Fruit fly (Drosophila melanogaster) whole organism, embryonic: ENCODE data around the gene CG31525.

Source experiments
- BEAF-32 ChIP-seq: fragments of 200-800 bp; sonication (Bioruptor generic); optimal IDR thresholded peaks from 3 replicates; lab custom pipeline; 2017; ENCODE audit warnings: missing biosample characterization, missing genetic modification characterization, mild to moderate bottlenecking, moderate library complexity, missing genetic modification reagents
- CG10147 ChIP-seq: fragments of 200-800 bp; sonication (Bioruptor generic); optimal IDR thresholded peaks from 2 replicates; lab custom pipeline; 2019; ENCODE audit warnings: missing biosample characterization, mild to moderate bottlenecking, missing genetic modification characterization, moderate library complexity
- CG11247 ChIP-seq: fragments of 200-800 bp; sonication (Bioruptor generic); IDR thresholded peaks from 2 replicates; pipeline ENCODE4 v1.3.6; 2022; ENCODE audit warnings: missing biosample characterization, missing genetic modification characterization
- CG12769 ChIP-seq: fragments of 200-800 bp; sonication (Bioruptor generic); optimal IDR thresholded peaks from 2 replicates; lab custom pipeline; 2019; ENCODE audit warnings: missing biosample characterization, mild to moderate bottlenecking, missing genetic modification characterization, moderate library complexity
- CG13287 ChIP-seq: fragments of 200-800 bp; sonication (Bioruptor generic); IDR thresholded peaks from 2 replicates; pipeline ENCODE4 v1.3.6; 2022; ENCODE audit warnings: missing biosample characterization, missing genetic modification characterization; ENCODE audit not compliant: partially characterized antibody
- CG14860 ChIP-seq: fragments of 200-800 bp; sonication (Bioruptor generic); IDR thresholded peaks from 3 replicates; pipeline ENCODE4 v1.3.6; 2022; ENCODE audit warnings: missing biosample characterization, missing genetic modification characterization; ENCODE audit not compliant: partially characterized antibody
- CG15601 ChIP-seq: fragments of 200-800 bp; sonication (Bioruptor generic); optimal IDR thresholded peaks from 3 replicates; lab custom pipeline; 2019; ENCODE audit warnings: missing biosample characterization, mild to moderate bottlenecking, missing genetic modification characterization, moderate library complexity
- CG16779 ChIP-seq: fragments of 200-800 bp; sonication (Bioruptor generic); IDR thresholded peaks from 2 replicates; pipeline ENCODE4 v1.3.6; 2022; ENCODE audit warnings: missing biosample characterization, missing genetic modification characterization
- CG18262 ChIP-seq: fragments of 200-800 bp; optimal IDR thresholded peaks from 3 replicates; lab custom pipeline; 2019; ENCODE audit warnings: missing biosample characterization, mild to moderate bottlenecking, missing genetic modification characterization, moderate library complexity
- CG32532 ChIP-seq: fragments of 200-800 bp; sonication (Bioruptor generic); IDR thresholded peaks from 2 replicates; pipeline ENCODE4 v1.3.6; 2022; ENCODE audit warnings: missing biosample characterization, missing genetic modification characterization
- CG32767 ChIP-seq: fragments of 200-800 bp; sonication (Bioruptor generic); IDR thresholded peaks from 2 replicates; pipeline ENCODE4 v1.3.6; 2022; ENCODE audit warnings: missing biosample characterization, missing genetic modification characterization
- CG3726 ChIP-seq: fragments of 200-800 bp; sonication (Bioruptor generic); IDR thresholded peaks from 3 replicates; pipeline ENCODE4, ENCODE4 v1.3.6; 2022; ENCODE audit warnings: missing biosample characterization, missing genetic modification characterization
- CG7786 ChIP-seq: fragments of 200-800 bp; sonication (Bioruptor generic); optimal IDR thresholded peaks from 2 replicates; lab custom pipeline; 2016; ENCODE audit warnings: missing biosample characterization, missing genetic modification characterization
- CG8281 ChIP-seq: fragments of 200-800 bp; sonication (Bioruptor generic); optimal IDR thresholded peaks from 2 replicates; lab custom pipeline; 2018; ENCODE audit warnings: missing biosample characterization, mild to moderate bottlenecking, missing genetic modification characterization, moderate library complexity
- CG8388 ChIP-seq: fragments of 200-800 bp; sonication (Bioruptor generic); optimal IDR thresholded peaks from 2 replicates; lab custom pipeline; 2019; ENCODE audit warnings: missing biosample characterization, mild to moderate bottlenecking, missing genetic modification characterization, moderate library complexity
- CG9817 ChIP-seq: fragments of 200-800 bp; sonication (Bioruptor generic); optimal IDR thresholded peaks from 2 replicates; lab custom pipeline; 2018; ENCODE audit warnings: missing biosample characterization, mild to moderate bottlenecking, missing genetic modification characterization, moderate library complexity
- Deaf1 ChIP-seq: fragments of 200-800 bp; optimal IDR thresholded peaks from 3 replicates; lab custom pipeline; 2019; ENCODE audit warnings: missing biosample characterization, mild to moderate bottlenecking, missing genetic modification characterization, moderate library complexity
- Dp ChIP-seq: fragments of 200-800 bp; sonication (Bioruptor generic); optimal IDR thresholded peaks from 2 replicates; lab custom pipeline; 2018; ENCODE audit warnings: missing biosample characterization, mild to moderate bottlenecking, missing genetic modification characterization, moderate library complexity
- Dref ChIP-seq: fragments of 200-800 bp; sonication (Bioruptor generic); IDR thresholded peaks from 2 replicates; pipeline ENCODE4 v1.3.6; 2022; ENCODE audit warnings: missing biosample characterization, missing genetic modification characterization
- Fer2 ChIP-seq: fragments of 200-800 bp; sonication (Bioruptor generic); optimal IDR thresholded peaks from 2 replicates; lab custom pipeline; 2018; ENCODE audit warnings: missing biosample characterization, mild to moderate bottlenecking, missing genetic modification characterization, moderate library complexity
- Gug ChIP-seq: fragments of 200-800 bp; sonication (Bioruptor generic); IDR thresholded peaks from 4 replicates; pipeline ENCODE4 v1.3.6; 2022; ENCODE audit warnings: missing biosample characterization, missing genetic modification characterization
- H15 ChIP-seq: fragments of 200-800 bp; sonication (Bioruptor generic); IDR thresholded peaks from 3 replicates; pipeline ENCODE4 v1.3.6; 2022; ENCODE audit warnings: missing biosample characterization, missing genetic modification characterization
- H2.0 ChIP-seq: fragments of 200-800 bp; sonication (Bioruptor generic); IDR thresholded peaks from 2 replicates; pipeline ENCODE4 v1.3.6; 2022; ENCODE audit warnings: missing biosample characterization, missing genetic modification characterization
- HLH4C ChIP-seq: fragments of 200-800 bp; sonication (Bioruptor generic); IDR thresholded peaks from 3 replicates; pipeline ENCODE4 v1.3.6; 2022; ENCODE audit warnings: missing biosample characterization, missing genetic modification characterization; ENCODE audit not compliant: partially characterized antibody
- HmgZ ChIP-seq: fragments of 200-800 bp; sonication (Bioruptor generic); optimal IDR thresholded peaks from 2 replicates; lab custom pipeline; 2018; ENCODE audit warnings: missing biosample characterization, mild to moderate bottlenecking, missing genetic modification characterization
- Hr3 ChIP-seq: fragments of 200-800 bp; sonication (Bioruptor generic); optimal IDR thresholded peaks from 3 replicates; lab custom pipeline; 2016; ENCODE audit warnings: missing biosample characterization, missing genetic modification characterization
- MBD-R2 ChIP-seq: fragments of 200-800 bp; sonication (Bioruptor generic); IDR thresholded peaks from 2 replicates; pipeline ENCODE4 v1.3.6; 2022; ENCODE audit warnings: missing biosample characterization, missing genetic modification characterization
- Mad ChIP-seq: fragments of 200-800 bp; sonication (Bioruptor generic); optimal IDR thresholded peaks from 2 replicates; lab custom pipeline; 2016; ENCODE audit warnings: missing biosample characterization, missing genetic modification characterization
- Optix ChIP-seq: fragments of 200-800 bp; sonication (Bioruptor generic); IDR thresholded peaks from 3 replicates; pipeline ENCODE4 v1.3.6; 2022; ENCODE audit warnings: missing biosample characterization, missing genetic modification characterization
- YL-1 ChIP-seq: fragments of 200-800 bp; sonication (Bioruptor generic); optimal IDR thresholded peaks from 3 replicates; lab custom pipeline; 2017; ENCODE audit warnings: missing biosample characterization, mild to moderate bottlenecking, missing genetic modification characterization
- ab ChIP-seq: fragments of 200-800 bp; sonication (Bioruptor generic); optimal IDR thresholded peaks from 2 replicates; lab custom pipeline; 2016; ENCODE audit warnings: missing biosample characterization, missing genetic modification characterization
- amos ChIP-seq: fragments of 200-800 bp; sonication (Bioruptor generic); IDR thresholded peaks from 2 replicates; pipeline ENCODE4 v1.3.6; 2022; ENCODE audit warnings: missing biosample characterization, missing genetic modification characterization; ENCODE audit not compliant: partially characterized antibody
- ap ChIP-seq: fragments of 200-800 bp; sonication (Bioruptor generic); IDR thresholded peaks from 2 replicates; pipeline ENCODE4 v1.3.6; 2022; ENCODE audit warnings: missing biosample characterization, missing genetic modification characterization
- ara ChIP-seq: fragments of 200-800 bp; sonication (Bioruptor generic); IDR thresholded peaks from 2 replicates; pipeline ENCODE4 v1.3.6; 2022; ENCODE audit warnings: missing biosample characterization, missing genetic modification characterization
- az2 ChIP-seq: fragments of 200-800 bp; sonication (Bioruptor generic); optimal IDR thresholded peaks from 3 replicates; lab custom pipeline; 2016; ENCODE audit warnings: missing biosample characterization, missing genetic modification characterization
- cato ChIP-seq: fragments of 200-800 bp; sonication (Bioruptor generic); optimal IDR thresholded peaks from 2 replicates; lab custom pipeline; 2016; ENCODE audit warnings: missing biosample characterization, missing genetic modification characterization, borderline replicate concordance
- crc ChIP-seq: fragments of 200-800 bp; sonication (Bioruptor generic); optimal IDR thresholded peaks from 2 replicates; lab custom pipeline; 2016; ENCODE audit warnings: missing biosample characterization, missing genetic modification characterization
- disco-r ChIP-seq: fragments of 200-800 bp; sonication (Bioruptor generic); optimal IDR thresholded peaks from 2 replicates; lab custom pipeline; 2016; ENCODE audit warnings: missing biosample characterization, missing genetic modification characterization
- dmrt99B ChIP-seq: fragments of 200-800 bp; sonication (Bioruptor generic); optimal IDR thresholded peaks from 2 replicates; lab custom pipeline; 2018; ENCODE audit warnings: missing biosample characterization, mild to moderate bottlenecking, missing genetic modification characterization, moderate library complexity
- fd64A ChIP-seq: fragments of 200-800 bp; sonication (Bioruptor generic); optimal IDR thresholded peaks from 3 replicates; lab custom pipeline; 2018; ENCODE audit warnings: missing biosample characterization, mild to moderate bottlenecking, missing genetic modification characterization
- ind ChIP-seq: fragments of 200-800 bp; sonication (Bioruptor generic); optimal IDR thresholded peaks from 3 replicates; lab custom pipeline; 2016; ENCODE audit warnings: missing biosample characterization, missing genetic modification characterization
- jing ChIP-seq: fragments of 200-800 bp; sonication (Bioruptor generic); optimal IDR thresholded peaks from 2 replicates; lab custom pipeline; 2018; ENCODE audit warnings: missing biosample characterization, mild to moderate bottlenecking, missing genetic modification characterization
- kah ChIP-seq: fragments of 200-800 bp; sonication (Bioruptor generic); optimal IDR thresholded peaks from 2 replicates; lab custom pipeline; 2018; ENCODE audit warnings: missing biosample characterization, mild to moderate bottlenecking, missing genetic modification characterization
- kay ChIP-seq: fragments of 200-800 bp; sonication (Bioruptor generic); optimal IDR thresholded peaks from 2 replicates; lab custom pipeline; 2016; ENCODE audit warnings: missing biosample characterization, missing genetic modification characterization
- ken ChIP-seq: fragments of 200-800 bp; sonication (Bioruptor generic); IDR thresholded peaks from 3 replicates; pipeline ENCODE4 v1.3.6; 2022; ENCODE audit warnings: missing biosample characterization, missing genetic modification characterization
- lola ChIP-seq, 3 experiments: fragments of >200 bp in 2 of 3; fragments of 200-800 bp in 1 of 3; sonication (Bioruptor generic) in 1 of 3; optimal IDR thresholded peaks; 2 replicates each; lab custom pipeline; 2017 to 2019; ENCODE audit warnings: missing biosample characterization in 3 of 3, missing genetic modification characterization in 3 of 3, mild to moderate bottlenecking in 1 of 3, moderate library complexity in 1 of 3
- org-1 ChIP-seq: fragments of 200-800 bp; sonication (Bioruptor generic); optimal IDR thresholded peaks from 2 replicates; lab custom pipeline; 2017; ENCODE audit warnings: missing biosample characterization, missing genetic modification characterization
- sd ChIP-seq: fragments of 200-800 bp; sonication (Bioruptor generic); optimal IDR thresholded peaks from 3 replicates; lab custom pipeline; 2018; ENCODE audit warnings: missing biosample characterization, mild to moderate bottlenecking, missing genetic modification characterization, moderate library complexity
- zfh2 ChIP-seq: fragments of 200-800 bp; sonication (Bioruptor generic); optimal IDR thresholded peaks from 2 replicates; lab custom pipeline; 2016; ENCODE audit warnings: missing biosample characterization, missing genetic modification characterization

The CG31525 gene

DNA sequence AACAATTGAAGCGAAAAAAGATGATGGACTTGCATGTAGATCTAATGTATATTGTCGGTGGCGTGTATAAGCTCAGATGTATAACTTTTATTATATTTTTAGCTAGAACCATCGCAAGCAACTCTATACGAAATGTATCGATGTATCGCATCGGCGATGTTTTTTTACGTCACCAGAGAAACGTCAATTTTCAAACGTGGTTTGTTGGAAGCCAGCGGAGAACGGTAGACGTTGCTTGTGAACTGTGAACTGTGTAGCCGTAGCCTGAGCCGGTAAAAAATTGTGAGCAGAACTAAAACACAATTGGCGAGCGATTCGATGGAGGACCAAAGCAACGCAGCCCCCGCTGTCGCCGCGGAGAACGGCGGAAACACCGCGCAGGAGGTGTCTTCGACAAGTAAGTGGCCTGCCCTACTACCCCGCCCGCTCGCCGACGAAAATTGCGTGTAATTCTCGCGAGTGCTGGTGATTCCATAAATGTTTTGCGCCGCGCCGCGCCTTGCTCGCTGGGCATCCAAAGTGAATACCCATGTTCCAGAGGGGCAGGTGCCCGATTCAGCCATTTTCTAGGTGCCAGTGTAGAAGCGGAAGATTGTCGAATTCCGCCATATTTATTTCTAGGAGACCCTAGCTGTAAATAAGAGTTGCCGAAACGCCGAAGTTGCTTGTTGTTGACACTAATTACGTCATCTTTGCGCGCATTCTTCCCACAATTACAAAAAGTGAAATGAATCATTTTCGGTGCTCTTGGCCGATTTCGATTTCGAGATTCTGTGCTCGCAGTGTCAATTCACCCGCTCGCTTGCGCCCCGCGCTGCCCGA lies 23.7 kb upstream of the CG31525 start, which contains the start of gene lost (continued):
- TF ChIP-seq az2 (GFP tag; lab: Kevin White, UChicago) (no peak), CG8388 (GFP tag; lab: Kevin White, UChicago) (no peak), CG11247 (no peak), CG14860 (GFP tag; lab: Robert Waterston, UW) (peak; percentile 98), CG16779 (no peak; the same call in 1 of the 2 replicates), kah (GFP tag; lab: Kevin White, UChicago) (no peak), CG32767 (GFP tag; lab: Robert Waterston, UW) (no peak), disco-r (GFP tag; lab: Kevin White, UChicago) (no peak), MBD-R2 (GFP tag; lab: Robert Waterston, UW) (peak; percentile 76), crc (no peak), sd (tag; lab: Kevin White, UChicago) (no peak), Deaf1 (tag; lab: Kevin White, UChicago) (no peak), CG13287 (peak; percentile 99), Dp (GFP tag; lab: Kevin White, UChicago) (peak; percentile 62), org-1 (GFP tag; lab: Kevin White, UChicago) (no peak), zfh2 (GFP tag; lab: Kevin White, UChicago) (peak; percentile 44), CG8281 (tag; lab: Kevin White, UChicago) (no peak), cato (GFP tag; lab: Kevin White, UChicago) (no peak), CG15601 (tag; lab: Kevin White, UChicago) (peak; percentile 61), Fer2 (tag; lab: Kevin White, UChicago) (no peak), ind (GFP tag; lab: Kevin White, UChicago) (no peak), fd64A (GFP tag; lab: Kevin White, UChicago) (peak; percentile 9), CG9817 (peak; percentile 2), ken (GFP tag; lab: Robert Waterston, UW) (peak; percentile 47; the same call in 1 of the 3 replicates), CG3726 (GFP tag; lab: Robert Waterston, UW) (no peak), amos (GFP tag; lab: Robert Waterston, UW) (peak; percentile 99), CG18262 (tag; lab: Kevin White, UChicago) (peak; percentile 32), ap (no peak), ara (peak; percentile 51; the same call in 1 of the 2 replicates), ab (GFP tag; lab: Kevin White, UChicago) (no peak), Hr3 (no peak), H2.0 (GFP tag; lab: Robert Waterston, UW) (no peak; the same call in 1 of the 2 replicates), Gug (GFP tag; lab: Robert Waterston, UW) (peak; percentile 15; the same call in 2 of the 4 replicates), HLH4C (GFP tag; lab: Robert Waterston, UW) (peak; percentile 96), BEAF-32 (GFP tag; lab: Kevin White, UChicago) (peak; percentile 97), lola (GFP tag; optimal IDR thresholded peaks at IDR 0.05; lab: Kevin White, UChicago) (no peak), Dref (GFP tag; lab: Robert Waterston, UW) (peak; percentile 94), H15 (GFP tag; lab: Robert Waterston, UW) (no peak), YL-1 (GFP tag; lab: Kevin White, UChicago) (peak; percentile 50), CG12769 (tag; lab: Kevin White, UChicago) (no peak), dmrt99B (no peak), CG10147 (no peak), HmgZ (tag; lab: Kevin White, UChicago) (peak; percentile 70), Mad (GFP tag; lab: Kevin White, UChicago) (no peak), Optix (GFP tag; lab: Robert Waterston, UW) (no peak), CG7786 (GFP tag; lab: Kevin White, UChicago) (no peak), CG32532 (peak; percentile 69), jing (GFP tag; lab: Kevin White, UChicago) (no peak), kay (GFP tag; lab: Kevin White, UChicago) (no peak)
